Worm (Caenorhabditis elegans) whole organism, young adult: ENCODE data around the gene ttbk-8.1.

Experiments used
- T26A5.8 ChIP-seq: sonication (generic microtip); optimal IDR thresholded peaks from 2 replicates; lab custom pipeline; 2016; ENCODE audit warnings: missing genetic modification characterization, missing compliant biosample characterization
- ama-1 ChIP-seq, 3 experiments: fragments of 150-350 bp in 1 of 3; sonication (generic microtip) in 2 of 3; optimal IDR thresholded peaks; 2 replicates each; lab custom pipeline; 2014 to 2018; ENCODE audit warnings: missing biosample characterization in 2 of 3, missing genetic modification characterization in 2 of 3, missing genetic modification reagents in 2 of 3
- dpl-1 ChIP-seq: fragments of 150-350 bp; optimal IDR thresholded peaks from 2 replicates; lab custom pipeline; 2014; ENCODE audit warnings: missing biosample characterization, missing genetic modification reagents, missing genetic modification characterization
- efl-1 ChIP-seq: fragments of 150-350 bp; optimal IDR thresholded peaks from 2 replicates; lab custom pipeline; 2014; ENCODE audit warnings: missing biosample characterization, missing genetic modification reagents, missing genetic modification characterization
- egl-44 ChIP-seq: fragments of 200-800 bp; sonication (Bioruptor generic); IDR thresholded peaks from 2 replicates; pipeline ENCODE4 v1.3.6; 2022; ENCODE audit warnings: missing genetic modification reagents, missing genetic modification characterization, missing compliant biosample characterization
- gei-17 ChIP-seq: fragments of 200-800 bp; sonication (Bioruptor generic); optimal IDR thresholded peaks from 2 replicates; lab custom pipeline; 2018; ENCODE audit warnings: mild to moderate bottlenecking, missing genetic modification characterization, missing compliant biosample characterization
- him-1 ChIP-seq: sonication (generic microtip); optimal IDR thresholded peaks from 2 replicates; lab custom pipeline; 2016; ENCODE audit warnings: missing genotype, missing genetic modification reagents, missing genetic modification characterization, missing compliant biosample characterization
- let-607 ChIP-seq, 2 experiments: fragments of 200-800 bp in 1 of 2; sonication (Bioruptor generic) in 1 of 2; sonication (generic microtip) in 1 of 2; optimal IDR thresholded peaks; 2 replicates each; lab custom pipeline; 2016 to 2018; ENCODE audit warnings: mild to moderate bottlenecking in 2 of 2, missing compliant biosample characterization in 2 of 2, missing genetic modification characterization in 2 of 2, moderate library complexity in 2 of 2, missing genotype in 1 of 2
- nhr-27 ChIP-seq: fragments of 200-800 bp; sonication (Bioruptor generic); optimal IDR thresholded peaks from 2 replicates; lab custom pipeline; 2018; ENCODE audit warnings: mild to moderate bottlenecking, missing genetic modification characterization, moderate library complexity, missing compliant biosample characterization
- sea-2 ChIP-seq: fragments of 200-800 bp; sonication (Bioruptor generic); IDR thresholded peaks from 2 replicates; pipeline ENCODE4 v1.3.6; 2022; ENCODE audit warnings: missing genetic modification characterization, missing compliant biosample characterization
- snpc-4 ChIP-seq, 5 experiments: fragments of 150-350 bp in 1 of 5; sonication (generic microtip) in 4 of 5; optimal IDR thresholded peaks; 2 replicates each; lab custom pipeline; 2014 to 2018; ENCODE audit warnings: missing genetic modification characterization in 5 of 5, missing biosample characterization in 3 of 5, antibody characterized with exemption in 2 of 5, mild to moderate bottlenecking in 2 of 5, missing compliant biosample characterization in 2 of 5, missing genotype in 2 of 5, moderate library complexity in 2 of 5, missing genetic modification reagents in 1 of 5
- unc-130 ChIP-seq: sonication (generic microtip); optimal IDR thresholded peaks from 2 replicates; lab custom pipeline; 2016; ENCODE audit warnings: missing genetic modification reagents, missing genetic modification characterization, missing compliant biosample characterization

DNA sequence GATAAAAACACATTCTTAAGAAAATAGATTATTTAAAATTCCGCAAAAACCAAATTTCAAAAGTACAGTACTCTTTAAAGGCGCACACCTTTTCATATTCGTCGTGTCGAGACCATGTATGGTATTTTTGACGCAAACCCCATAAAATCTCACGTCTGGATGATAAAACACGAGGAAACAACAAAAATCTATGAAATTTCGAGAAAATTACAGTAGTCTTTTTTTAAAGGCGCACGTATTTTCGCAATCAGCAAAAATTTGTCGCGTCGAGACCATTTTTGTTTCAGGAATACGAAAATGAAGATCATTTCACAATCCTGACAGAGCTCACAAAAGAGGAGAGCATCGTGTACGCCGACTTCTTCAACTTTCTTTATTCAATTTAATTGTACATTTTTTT lies 40.9 kb downstream of the ttbk-8.1 start:
- TF ChIP-seq dpl-1 (GFP tag; lab: Kevin White, UChicago) (no peak), gei-17 (GFP tag; lab: Kevin White, UChicago) (no peak), ama-1 (optimal IDR thresholded peaks at IDR 0.05; lab: Kevin White, UChicago) (no peak), ama-1 (GFP tag; optimal IDR thresholded peaks at IDR 0.05; lab: Kevin White, UChicago) (no peak), him-1 (tag; lab: Kevin White, UChicago) (peak; percentile 52), egl-44 (GFP tag; lab: Robert Waterston, UW) (no peak), let-607 (tag; optimal IDR thresholded peaks at IDR 0.05; lab: Kevin White, UChicago) (no peak), nhr-27 (tag; lab: Kevin White, UChicago) (no peak), efl-1 (GFP tag; lab: Kevin White, UChicago) (no peak), T26A5.8 (tag; lab: Kevin White, UChicago) (no peak), sea-2 (no peak), snpc-4 (GFP tag; optimal IDR thresholded peaks at IDR 0.05; lab: Kevin White, UChicago) (no peak), snpc-4 (tag; optimal IDR thresholded peaks at IDR 0.05; lab: Kevin White, UChicago) (peak in 1 of 4 experiments; percentile 66), unc-130 (GFP tag; lab: Kevin White, UChicago) (no peak)
